Worm (Caenorhabditis elegans) whole organism, midembryonic: ENCODE measurements around the gene spp-28.

ENCODE experiments used
- flt-1 ChIP-seq: fragments of 200-800 bp; sonication (Bioruptor generic); IDR thresholded peaks from 2 replicates; pipeline ENCODE4 v1.3.6; 2022; ENCODE audit warnings: missing genetic modification characterization, missing compliant biosample characterization
- ztf-23 ChIP-seq: fragments of 200-800 bp; sonication (Bioruptor generic); IDR thresholded peaks from 2 replicates; pipeline ENCODE4 v1.3.6; 2022; ENCODE audit warnings: missing genetic modification reagents, missing genetic modification characterization, missing compliant biosample characterization
- ztf-29 ChIP-seq: fragments of 200-800 bp; sonication (Bioruptor generic); IDR thresholded peaks from 2 replicates; pipeline ENCODE4 v1.3.6; 2022; ENCODE audit warnings: missing genetic modification reagents, missing genetic modification characterization, missing compliant biosample characterization

DNA sequence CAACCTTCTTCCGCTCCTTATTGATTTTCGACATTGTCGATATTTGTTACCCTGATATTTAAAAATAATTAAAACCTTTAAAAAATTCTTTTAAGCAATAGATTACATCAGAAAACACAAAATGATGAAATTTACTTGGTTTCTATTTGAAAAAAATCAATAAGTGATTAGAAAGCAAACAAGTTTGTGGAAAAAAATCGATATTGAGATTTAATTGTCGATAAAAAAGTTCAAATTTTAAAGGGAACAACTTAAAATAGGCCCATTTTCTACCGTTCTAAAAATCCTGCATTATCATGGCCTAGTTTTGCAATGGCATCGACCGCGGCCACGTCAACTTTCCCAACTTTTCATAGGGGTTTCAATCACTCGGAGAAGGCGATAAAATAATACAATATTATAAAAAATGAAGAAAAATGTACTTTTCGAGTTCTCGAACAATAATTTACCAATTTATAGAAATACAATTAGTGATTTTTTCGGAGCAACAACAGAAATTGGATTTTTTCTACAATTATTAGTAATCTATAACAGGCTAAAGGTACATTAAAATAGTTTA, 3.3 kb downstream of the spp-28 start, which contains the start of gene lars-1:
- TF ChIP-seq ztf-23: no peak
- TF ChIP-seq flt-1: no peak
- TF ChIP-seq ztf-29 (GFP tag; lab: Robert Waterston, UW): no peak
